Worm (Caenorhabditis elegans): ENCODE results near the gene nspc-18.
A peak's percentile ranks its signal among the peaks of the same experiment; 100 is the strongest.

ce11 chrX:14560297-14560680 is 32.8 kb upstream of the nspc-18 start:
- no peak for TF ChIP-seq mls-2 (tag; optimal IDR thresholded peaks at IDR 0.05)
- TF ChIP-seq snpc-4 (tag; optimal IDR thresholded peaks at IDR 0.05): no peak
- TF ChIP-seq nhr-76 (tag; optimal IDR thresholded peaks at IDR 0.05): no peak
- TF ChIP-seq ztf-11 (tag; optimal IDR thresholded peaks at IDR 0.05): no peak
- TF ChIP-seq sptf-1 (tag; optimal IDR thresholded peaks at IDR 0.05): peak; percentile 30
- peak; percentile 23 for TF ChIP-seq nhr-28 (tag; optimal IDR thresholded peaks at IDR 0.05)
- peak; percentile 45 for TF ChIP-seq mep-1 (tag; optimal IDR thresholded peaks at IDR 0.05)

Data from whole organism, mixed stage, embryonic.